Worm (Caenorhabditis elegans) whole organism, mixed stage, embryonic: Measurements from ENCODE around the gene fbxa-45.
"Not testable (repeated sequence)": the region's sequence is repeated elsewhere in the genome, so short reads cannot be mapped to it uniquely, and the experiment has no call there.

ENCODE experiments used
- M03D4.4 ChIP-seq: sonication (generic microtip); optimal IDR thresholded peaks from 2 replicates; lab custom pipeline; 2017; ENCODE audit warnings: mild to moderate bottlenecking, missing genetic modification characterization, missing compliant biosample characterization
- bed-3 ChIP-seq: fragments of 200-800 bp; sonication (Bioruptor generic); optimal IDR thresholded peaks from 3 replicates; lab custom pipeline; 2018; ENCODE audit warnings: mild to moderate bottlenecking, missing genetic modification characterization, moderate library complexity, missing compliant biosample characterization
- blmp-1 ChIP-seq: fragments of 150-350 bp; optimal IDR thresholded peaks from 2 replicates; lab custom pipeline; 2014; ENCODE audit warnings: missing biosample characterization, missing genetic modification characterization
- ceh-39 ChIP-seq: fragments of 150-350 bp; optimal IDR thresholded peaks from 2 replicates; lab custom pipeline; 2014; ENCODE audit warnings: missing biosample characterization, missing genetic modification characterization
- ceh-43 ChIP-seq: fragments of 200-800 bp; sonication (Bioruptor generic); optimal IDR thresholded peaks from 2 replicates; lab custom pipeline; 2018; ENCODE audit warnings: mild to moderate bottlenecking, missing genetic modification characterization, moderate library complexity, missing compliant biosample characterization
- ceh-83 ChIP-seq: fragments of 200-800 bp; sonication (Bioruptor generic); optimal IDR thresholded peaks from 2 replicates; lab custom pipeline; 2018; ENCODE audit warnings: mild to moderate bottlenecking, missing genetic modification characterization, missing compliant biosample characterization
- ces-1 ChIP-seq: fragments of 150-350 bp; optimal IDR thresholded peaks from 2 replicates; lab custom pipeline; 2014; ENCODE audit warnings: missing biosample characterization, missing genetic modification reagents, missing genetic modification characterization
- cnd-1 ChIP-seq: fragments of 200-800 bp; sonication (Bioruptor generic); optimal IDR thresholded peaks from 2 replicates; lab custom pipeline; 2018; ENCODE audit warnings: mild to moderate bottlenecking, missing genetic modification characterization, missing compliant biosample characterization
- drap-1 ChIP-seq: fragments of 200-800 bp; sonication (Bioruptor generic); optimal IDR thresholded peaks from 3 replicates; lab custom pipeline; 2018; ENCODE audit warnings: mild to moderate bottlenecking, missing genetic modification characterization, missing compliant biosample characterization
- elt-1 ChIP-seq: sonication (generic microtip); optimal IDR thresholded peaks from 2 replicates; lab custom pipeline; 2017; ENCODE audit warnings: missing genetic modification characterization, mild to moderate bottlenecking, missing compliant biosample characterization, antibody characterized with exemption, moderate library complexity, borderline replicate concordance; ENCODE audit not compliant: insufficient read depth
- elt-3 ChIP-seq: fragments of 150-350 bp; optimal IDR thresholded peaks from 2 replicates; lab custom pipeline; 2014; ENCODE audit warnings: missing biosample characterization, missing genetic modification characterization
- flh-1 ChIP-seq: fragments of 200-800 bp; sonication (Bioruptor generic); optimal IDR thresholded peaks from 2 replicates; lab custom pipeline; 2018; ENCODE audit warnings: mild to moderate bottlenecking, missing genetic modification characterization, moderate library complexity, missing compliant biosample characterization
- ham-2 ChIP-seq: fragments of 200-800 bp; sonication (Bioruptor generic); optimal IDR thresholded peaks from 2 replicates; lab custom pipeline; 2018; ENCODE audit warnings: mild to moderate bottlenecking, missing genetic modification characterization, missing compliant biosample characterization
- hlh-1 ChIP-seq: fragments of 150-350 bp; optimal IDR thresholded peaks from 2 replicates; lab custom pipeline; 2014; ENCODE audit warnings: missing biosample characterization, missing genetic modification reagents, missing genetic modification characterization
- lin-13 ChIP-seq: fragments of 150-350 bp; optimal IDR thresholded peaks from 2 replicates; lab custom pipeline; 2014; ENCODE audit warnings: missing biosample characterization, missing genetic modification characterization
- lin-32 ChIP-seq: fragments of 200-800 bp; sonication (Bioruptor generic); optimal IDR thresholded peaks from 2 replicates; lab custom pipeline; 2018; ENCODE audit warnings: mild to moderate bottlenecking, missing genetic modification characterization, missing compliant biosample characterization
- lsy-2 ChIP-seq: fragments of 150-350 bp; optimal IDR thresholded peaks from 2 replicates; lab custom pipeline; 2014; ENCODE audit warnings: missing biosample characterization, missing genetic modification characterization
- mab-5 ChIP-seq: fragments of 150-350 bp; optimal IDR thresholded peaks from 2 replicates; lab custom pipeline; 2014; ENCODE audit warnings: missing biosample characterization, missing genetic modification characterization
- mep-1 ChIP-seq: fragments of 150-350 bp; optimal IDR thresholded peaks from 2 replicates; lab custom pipeline; 2017; ENCODE audit warnings: missing biosample characterization, missing genetic modification reagents, missing genetic modification characterization, inconsistent platforms
- mls-2 ChIP-seq: sonication (generic microtip); optimal IDR thresholded peaks from 2 replicates; lab custom pipeline; 2016; ENCODE audit warnings: mild to moderate bottlenecking, missing genetic modification characterization, moderate library complexity, missing compliant biosample characterization
- nhr-12 ChIP-seq: fragments of 150-350 bp; optimal IDR thresholded peaks from 2 replicates; lab custom pipeline; 2014; ENCODE audit warnings: missing biosample characterization, missing genetic modification characterization
- nhr-2 ChIP-seq: fragments of 150-350 bp; optimal IDR thresholded peaks from 2 replicates; lab custom pipeline; 2014; ENCODE audit warnings: missing biosample characterization, missing genetic modification characterization
- nhr-237 ChIP-seq: fragments of 150-350 bp; optimal IDR thresholded peaks from 2 replicates; lab custom pipeline; 2014; ENCODE audit warnings: missing biosample characterization, missing genetic modification characterization
- nhr-28 ChIP-seq: fragments of 150-350 bp; optimal IDR thresholded peaks from 2 replicates; lab custom pipeline; 2014; ENCODE audit warnings: missing biosample characterization, missing genetic modification characterization
- pha-4 ChIP-seq: fragments of 150-350 bp; optimal IDR thresholded peaks from 2 replicates; lab custom pipeline; 2018; ENCODE audit warnings: missing biosample characterization, missing genetic modification reagents, missing genetic modification characterization
- sem-2 ChIP-seq: fragments of 200-800 bp; sonication (Bioruptor generic); optimal IDR thresholded peaks from 2 replicates; lab custom pipeline; 2018; ENCODE audit warnings: mild to moderate bottlenecking, missing genetic modification characterization, missing compliant biosample characterization
- snpc-4 ChIP-seq: fragments of 150-350 bp; optimal IDR thresholded peaks from 2 replicates; lab custom pipeline; 2014; ENCODE audit warnings: missing biosample characterization, missing genetic modification characterization
- tbx-8 ChIP-seq: fragments of 200-800 bp; sonication (Bioruptor generic); optimal IDR thresholded peaks from 2 replicates; lab custom pipeline; 2018; ENCODE audit warnings: mild to moderate bottlenecking, missing genetic modification characterization, moderate library complexity, missing compliant biosample characterization
- unc-120 ChIP-seq: sonication (generic microtip); optimal IDR thresholded peaks from 2 replicates; lab custom pipeline; 2017; ENCODE audit warnings: missing genetic modification characterization, missing compliant biosample characterization; ENCODE audit not compliant: poor library complexity, severe bottlenecking
- unc-39 ChIP-seq: fragments of 150-350 bp; optimal IDR thresholded peaks from 2 replicates; lab custom pipeline; 2014; ENCODE audit warnings: missing biosample characterization, missing genetic modification characterization
- unc-62 ChIP-seq: fragments of 150-350 bp; optimal IDR thresholded peaks from 2 replicates; lab custom pipeline; 2014; ENCODE audit warnings: missing biosample characterization, missing genetic modification reagents, missing genetic modification characterization
- zip-8 ChIP-seq: fragments of 150-350 bp; optimal IDR thresholded peaks from 2 replicates; lab custom pipeline; 2014; ENCODE audit warnings: missing biosample characterization, missing genetic modification characterization
- ztf-11 ChIP-seq: fragments of 150-350 bp; optimal IDR thresholded peaks from 2 replicates; lab custom pipeline; 2014; ENCODE audit warnings: missing biosample characterization, missing genetic modification characterization

Gene fbxa-45

ce11 chrV:16899355-16899754 is at the start of gene fbxa-45:
fbxa-45 (minus strand) TSS chrV:16899455.
- no peak for TF ChIP-seq nhr-237 (tag; lab: Kevin White, UChicago)
- no peak for TF ChIP-seq tbx-8 (GFP tag; lab: Kevin White, UChicago)
- TF ChIP-seq flh-1 (GFP tag; lab: Kevin White, UChicago) = no peak
- no peak for TF ChIP-seq ham-2 (GFP tag; lab: Kevin White, UChicago)
- TF ChIP-seq snpc-4 (tag; lab: Kevin White, UChicago) = no peak
- no peak for TF ChIP-seq ceh-39 (tag; lab: Kevin White, UChicago)
- TF ChIP-seq elt-3 (tag; lab: Kevin White, UChicago) = no peak
- no peak for TF ChIP-seq cnd-1 (tag; lab: Kevin White, UChicago)
- TF ChIP-seq unc-62 (GFP tag; lab: Kevin White, UChicago) = no peak
- no peak for TF ChIP-seq lsy-2 (tag; lab: Kevin White, UChicago)
- TF ChIP-seq nhr-2 = no peak
- no peak for TF ChIP-seq mls-2 (tag; lab: Kevin White, UChicago)
- no peak for TF ChIP-seq drap-1 (GFP tag; lab: Kevin White, UChicago)
- no peak for TF ChIP-seq unc-39 (tag; lab: Kevin White, UChicago)
- no peak for TF ChIP-seq nhr-28 (tag; lab: Kevin White, UChicago)
- no peak for TF ChIP-seq blmp-1 (tag; lab: Kevin White, UChicago)
- TF ChIP-seq zip-8 (tag; lab: Kevin White, UChicago) = no peak
- no peak for TF ChIP-seq nhr-12 (tag; lab: Kevin White, UChicago)
- TF ChIP-seq ceh-43 (GFP tag; lab: Kevin White, UChicago) = no peak

- not testable (repeated sequence) for TF ChIP-seq M03D4.4 (tag; lab: Kevin White, UChicago); blmp-1 (tag; lab: Kevin White, UChicago); ces-1 (GFP tag; lab: Kevin White, UChicago)
- TF ChIP-seq, all 35 proteins: peak for 0; not testable (repeated sequence) for 35
Observed at ce11 chrV:16948011-16948410, 48.8 kb upstream of the fbxa-45 start, which contains the start of gene fbxa-112. fbxa-112 (minus strand) TSS chrV:16948111.

ce11 chrV:16938731-16939130 is 39.5 kb upstream of the fbxa-45 start, which contains the start of gene fbxa-148:
fbxa-148 (plus strand) TSS chrV:16939031.
- not testable (repeated sequence) for TF ChIP-seq lsy-2, mab-5, snpc-4 (tag; lab: Kevin White, UChicago)

ce11 chrV:16927345-16927744 is 28.1 kb upstream of the fbxa-45 start, which contains the start of gene Y102A5C.36:
Y102A5C.36 (minus strand) TSS chrV:16927445.
- TF ChIP-seq sem-2 = no peak
- TF ChIP-seq mls-2 (tag; lab: Kevin White, UChicago) = no peak
- TF ChIP-seq unc-120 = no peak
- TF ChIP-seq elt-1 = no peak
- no peak for TF ChIP-seq bed-3 (GFP tag; lab: Kevin White, UChicago)
- TF ChIP-seq lin-13 (tag; lab: Kevin White, UChicago) = no peak
- no peak for TF ChIP-seq drap-1 (GFP tag; lab: Kevin White, UChicago)
- TF ChIP-seq cnd-1 (tag; lab: Kevin White, UChicago) = no peak
- no peak for TF ChIP-seq ceh-83 (GFP tag; lab: Kevin White, UChicago)
- TF ChIP-seq lin-32 = no peak
- no peak for TF ChIP-seq nhr-2
- TF ChIP-seq ceh-39 (tag; lab: Kevin White, UChicago) = no peak
- TF ChIP-seq nhr-237 (tag; lab: Kevin White, UChicago) = no peak
- no peak for TF ChIP-seq ham-2 (GFP tag; lab: Kevin White, UChicago)
- TF ChIP-seq pha-4 (tag; lab: Kevin White, UChicago) = no peak
- no peak for TF ChIP-seq elt-3 (tag; lab: Kevin White, UChicago)
- no peak for TF ChIP-seq blmp-1 (tag; lab: Kevin White, UChicago)
- TF ChIP-seq unc-39 (tag; lab: Kevin White, UChicago) = no peak
- TF ChIP-seq ztf-11 = no peak
- TF ChIP-seq, all 35 proteins: peak for 0

- TF ChIP-seq unc-62 (GFP tag; lab: Kevin White, UChicago) (no peak), lsy-2 (tag; lab: Kevin White, UChicago) (no peak), mls-2 (tag; lab: Kevin White, UChicago) (no peak), lin-13 (tag; lab: Kevin White, UChicago) (no peak), blmp-1 (tag; lab: Kevin White, UChicago) (no peak), hlh-1 (tag; lab: Kevin White, UChicago) (no peak), ham-2 (GFP tag; lab: Kevin White, UChicago) (no peak), cnd-1 (tag; lab: Kevin White, UChicago) (no peak), flh-1 (GFP tag; lab: Kevin White, UChicago) (no peak), mep-1 (tag; lab: Kevin White, UChicago) (no peak), nhr-12 (tag; lab: Kevin White, UChicago) (no peak), lin-32 (no peak)
Observed at ce11 chrV:16921952-16922351, 22.7 kb upstream of the fbxa-45 start, which contains the start of gene Y102A5C.4. Y102A5C.4 (plus strand) TSS chrV:16922252.
